Worm (Caenorhabditis elegans) whole organism, L2 larva: ENCODE results near the gene math-16.

Source experiments
- C34F6.9 ChIP-seq: fragments of 150-350 bp; optimal IDR thresholded peaks from 2 replicates; lab custom pipeline; 2014; ENCODE audit warnings: missing biosample characterization, missing genetic modification characterization
- F13H6.1 ChIP-seq: sonication (generic microtip); optimal IDR thresholded peaks from 2 replicates; lab custom pipeline; 2016; ENCODE audit warnings: missing genetic modification characterization, missing compliant biosample characterization
- Y55F3AM.14 ChIP-seq: fragments of 200-800 bp; sonication (Bioruptor generic); optimal IDR thresholded peaks from 2 replicates; lab custom pipeline; 2018; ENCODE audit warnings: mild to moderate bottlenecking, missing genetic modification characterization, missing compliant biosample characterization
- ZK546.5 ChIP-seq: sonication (generic microtip); optimal IDR thresholded peaks from 2 replicates; lab custom pipeline; 2017; ENCODE audit warnings: missing biosample characterization, missing genetic modification characterization
- alr-1 ChIP-seq: fragments of 150-350 bp; optimal IDR thresholded peaks from 2 replicates; lab custom pipeline; 2014; ENCODE audit warnings: missing biosample characterization, missing genetic modification characterization
- aly-2 ChIP-seq: fragments of 150-350 bp; optimal IDR thresholded peaks from 2 replicates; lab custom pipeline; 2014; ENCODE audit warnings: missing biosample characterization, missing genetic modification characterization
- ama-1 ChIP-seq: fragments of 150-350 bp; optimal IDR thresholded peaks from 2 replicates; lab custom pipeline; 2018; ENCODE audit warnings: inconsistent platforms
- blmp-1 ChIP-seq: sonication (generic microtip); optimal IDR thresholded peaks from 2 replicates; lab custom pipeline; 2017; ENCODE audit warnings: missing genetic modification characterization, mild to moderate bottlenecking, missing compliant biosample characterization, antibody characterized with exemption, moderate library complexity; ENCODE audit not compliant: insufficient read depth
- crh-2 ChIP-seq: sonication (generic microtip); optimal IDR thresholded peaks from 2 replicates; lab custom pipeline; 2017; ENCODE audit warnings: missing biosample characterization, missing genetic modification characterization
- egl-27 ChIP-seq: sonication (generic microtip); optimal IDR thresholded peaks from 3 replicates; lab custom pipeline; 2017; ENCODE audit warnings: missing biosample characterization, missing genetic modification reagents, missing genetic modification characterization
- fos-1 ChIP-seq: fragments of 150-350 bp; optimal IDR thresholded peaks from 2 replicates; lab custom pipeline; 2014; ENCODE audit warnings: missing biosample characterization, missing genetic modification characterization
- lin-13 ChIP-seq: fragments of 150-350 bp; optimal IDR thresholded peaks from 2 replicates; lab custom pipeline; 2014; ENCODE audit warnings: missing biosample characterization, missing genetic modification reagents, missing genetic modification characterization
- mab-5 ChIP-seq: fragments of 150-350 bp; optimal IDR thresholded peaks from 2 replicates; lab custom pipeline; 2014; ENCODE audit warnings: missing biosample characterization, missing genetic modification characterization
- mdl-1 ChIP-seq, 2 experiments: fragments of 150-350 bp in 1 of 2; sonication (generic microtip) in 1 of 2; optimal IDR thresholded peaks; 2 replicates each; lab custom pipeline; 2017; ENCODE audit warnings: missing biosample characterization in 2 of 2, missing genetic modification characterization in 2 of 2
- nhr-23 ChIP-seq: fragments of 150-350 bp; optimal IDR thresholded peaks from 2 replicates; lab custom pipeline; 2014; ENCODE audit warnings: missing biosample characterization, missing genetic modification reagents, missing genetic modification characterization
- nhr-237 ChIP-seq: fragments of 150-350 bp; optimal IDR thresholded peaks from 2 replicates; lab custom pipeline; 2014; ENCODE audit warnings: missing biosample characterization, missing genetic modification characterization
- nhr-25 ChIP-seq: fragments of 150-350 bp; sonication (generic microtip); optimal IDR thresholded peaks from 3 replicates; lab custom pipeline; 2014; ENCODE audit warnings: missing biosample characterization, missing genetic modification characterization
- nhr-77 ChIP-seq: fragments of 150-350 bp; optimal IDR thresholded peaks from 2 replicates; lab custom pipeline; 2014; ENCODE audit warnings: missing biosample characterization, missing genetic modification characterization
- skn-1 ChIP-seq: sonication (generic microtip); optimal IDR thresholded peaks from 2 replicates; lab custom pipeline; 2017; ENCODE audit warnings: missing biosample characterization, missing genetic modification characterization
- sma-9 ChIP-seq, 2 experiments: fragments of 150-350 bp in 1 of 2; sonication (generic microtip) in 1 of 2; optimal IDR thresholded peaks; 2 replicates each; lab custom pipeline; 2014 to 2016; ENCODE audit warnings: missing genetic modification characterization in 2 of 2, mild to moderate bottlenecking in 1 of 2, missing biosample characterization in 1 of 2, missing compliant biosample characterization in 1 of 2, missing genetic modification reagents in 1 of 2, moderate library complexity in 1 of 2
- snpc-4 ChIP-seq: fragments of 150-350 bp; optimal IDR thresholded peaks from 2 replicates; lab custom pipeline; 2014; ENCODE audit warnings: missing biosample characterization, missing genetic modification characterization
- unc-55 ChIP-seq: fragments of 150-350 bp; sonication (generic microtip); optimal IDR thresholded peaks from 3 replicates; lab custom pipeline; 2014; ENCODE audit warnings: missing biosample characterization, missing genetic modification reagents, missing genetic modification characterization
- unc-62 ChIP-seq: fragments of 150-350 bp; optimal IDR thresholded peaks from 2 replicates; lab custom pipeline; 2014; ENCODE audit warnings: missing biosample characterization, missing genetic modification reagents, missing genetic modification characterization
- zag-1 ChIP-seq: fragments of 150-350 bp; optimal IDR thresholded peaks from 2 replicates; lab custom pipeline; 2014; ENCODE audit warnings: missing biosample characterization, missing genetic modification characterization
- ztf-4 ChIP-seq: fragments of 150-350 bp; optimal IDR thresholded peaks from 2 replicates; lab custom pipeline; 2014; ENCODE audit warnings: missing biosample characterization, missing genetic modification characterization

The math-16 gene

DNA sequence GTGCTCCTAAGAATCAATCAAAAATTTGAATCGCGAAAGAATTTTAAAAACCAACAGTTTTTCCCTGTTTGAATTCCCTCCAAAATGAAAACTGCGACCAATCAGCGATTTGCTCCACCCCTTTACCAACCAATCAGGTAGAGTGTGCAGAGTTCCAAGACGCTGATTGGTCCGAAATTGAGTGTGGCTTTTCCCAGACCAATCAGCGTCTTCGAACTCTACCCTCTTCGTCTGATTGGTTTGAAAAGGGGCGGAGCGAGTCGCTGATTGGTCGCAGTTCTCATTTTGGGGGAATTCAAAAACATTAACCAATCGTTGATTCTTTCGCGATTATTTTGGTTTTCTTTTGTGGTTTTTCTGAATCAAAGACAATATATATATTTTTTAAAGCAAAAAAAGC lies 34.0 kb downstream of the math-16 start:
- TF ChIP-seq aly-2 (tag; lab: Kevin White, UChicago), result no peak
- no peak for TF ChIP-seq nhr-23
- no peak for TF ChIP-seq unc-62 (GFP tag; lab: Kevin White, UChicago)
- no peak for TF ChIP-seq ama-1 (lab: Kevin White, UChicago)
- no peak for TF ChIP-seq mab-5 (tag; lab: Kevin White, UChicago)
- no peak for TF ChIP-seq F13H6.1 (tag; lab: Kevin White, UChicago)
- no peak for TF ChIP-seq unc-55 (GFP tag; lab: Kevin White, UChicago)
- no peak for TF ChIP-seq nhr-25 (tag; lab: Kevin White, UChicago)
- no peak for TF ChIP-seq blmp-1
- TF ChIP-seq alr-1 (tag; lab: Kevin White, UChicago), result no peak

ce11 chrII:1842894-1843293 lies 35.7 kb downstream of the math-16 start, which contains the start of the genes C52E2.5 and C52E2.4:
Gene C52E2.5, minus strand, starts transcription at chrII:1842936.
Gene C52E2.4, plus strand, starts transcription at chrII:1843145.
- TF ChIP-seq mdl-1 (tag; optimal IDR thresholded peaks at IDR 0.05; lab: Kevin White, UChicago), result no peak
- TF ChIP-seq sma-9 (GFP tag; optimal IDR thresholded peaks at IDR 0.05; lab: Kevin White, UChicago), result peak; percentile 36
- no peak for TF ChIP-seq sma-9 (tag; optimal IDR thresholded peaks at IDR 0.05; lab: Kevin White, UChicago)
- TF ChIP-seq fos-1 (tag; lab: Kevin White, UChicago), result peak; percentile 80
- peak; percentile 65 for TF ChIP-seq skn-1 (tag; lab: Kevin White, UChicago)
- TF ChIP-seq crh-2 (tag; lab: Kevin White, UChicago), result peak; percentile 36
- no peak for TF ChIP-seq nhr-25 (tag; lab: Kevin White, UChicago)
- TF ChIP-seq, all 48 proteins: peak for 4

DNA sequence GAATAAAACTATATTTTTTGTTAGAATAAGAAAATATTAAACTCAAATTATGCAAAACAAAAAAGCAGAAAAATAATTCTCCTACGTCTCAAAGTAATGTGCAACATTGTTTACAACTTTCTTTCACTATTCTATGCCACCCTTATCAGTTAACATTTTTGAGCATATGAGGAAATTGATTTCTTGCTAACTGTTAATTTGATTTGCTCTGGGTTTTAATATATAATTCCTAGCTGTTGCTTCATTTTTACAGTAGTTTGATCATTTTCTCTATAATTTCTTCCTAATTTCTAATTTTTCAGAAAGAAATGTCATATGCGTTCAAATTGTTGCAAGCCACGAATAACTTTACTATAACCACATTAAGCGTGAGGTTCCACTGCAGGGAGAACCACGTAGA lies 42.4 kb downstream of the math-16 start, which contains the start of gene T08E11.1:
Gene T08E11.1, plus strand, starts transcription at position 301 of the 400 bp plus-strand sequence.
- TF ChIP-seq alr-1 (tag; lab: Kevin White, UChicago) (no peak), nhr-25 (tag; lab: Kevin White, UChicago) (no peak), Y55F3AM.14 (no peak), nhr-77 (no peak), nhr-23 (no peak), aly-2 (tag; lab: Kevin White, UChicago) (no peak), lin-13 (GFP tag; lab: Kevin White, UChicago) (no peak), unc-62 (GFP tag; lab: Kevin White, UChicago) (no peak)

ce11 chrII:1831883-1832388 lies 46.6 kb downstream of the math-16 start, which contains the start of gene math-39:
Gene math-39, plus strand, starts transcription at chrII:1832338.
- no peak for TF ChIP-seq aly-2 (tag; lab: Kevin White, UChicago)
- TF ChIP-seq fos-1 (tag; lab: Kevin White, UChicago), result peak; percentile 73
- no peak for TF ChIP-seq mab-5 (tag; lab: Kevin White, UChicago)
- TF ChIP-seq C34F6.9 (tag; lab: Kevin White, UChicago), result no peak
- TF ChIP-seq egl-27 (tag; lab: Kevin White, UChicago), result no peak
- TF ChIP-seq ztf-4, result no peak
- TF ChIP-seq snpc-4 (tag; lab: Kevin White, UChicago), result no peak
- TF ChIP-seq Y55F3AM.14, result no peak

- TF ChIP-seq ZK546.5 (no peak), nhr-237 (tag; lab: Kevin White, UChicago) (no peak), fos-1 (tag; lab: Kevin White, UChicago) (peak; percentile 80), zag-1 (no peak), aly-2 (tag; lab: Kevin White, UChicago) (no peak)
Observed at ce11 chrII:1830182-1830682, 48.3 kb downstream of the math-16 start, which contains the start of gene math-40. Gene math-40, plus strand, starts transcription at chrII:1830632.
